Worm (Caenorhabditis elegans) whole organism, L2 larva: Measurements from ENCODE around the gene F49C12.2.
A peak's percentile ranks its signal among the peaks of the same experiment; 100 is the strongest.
"Not testable (repeated sequence)": the region's sequence is repeated elsewhere in the genome, so short reads cannot be mapped to it uniquely, and the experiment has no call there.

Source experiments
- C34F6.9 ChIP-seq: fragments of 150-350 bp; optimal IDR thresholded peaks from 2 replicates; lab custom pipeline; 2014; ENCODE audit warnings: missing biosample characterization, missing genetic modification characterization
- F13H6.1 ChIP-seq: sonication (generic microtip); optimal IDR thresholded peaks from 2 replicates; lab custom pipeline; 2016; ENCODE audit warnings: missing genetic modification characterization, missing compliant biosample characterization
- Y55F3AM.14 ChIP-seq: fragments of 200-800 bp; sonication (Bioruptor generic); optimal IDR thresholded peaks from 2 replicates; lab custom pipeline; 2018; ENCODE audit warnings: mild to moderate bottlenecking, missing genetic modification characterization, missing compliant biosample characterization
- ZK546.5 ChIP-seq: sonication (generic microtip); optimal IDR thresholded peaks from 2 replicates; lab custom pipeline; 2017; ENCODE audit warnings: missing biosample characterization, missing genetic modification characterization
- alr-1 ChIP-seq: fragments of 150-350 bp; optimal IDR thresholded peaks from 2 replicates; lab custom pipeline; 2014; ENCODE audit warnings: missing biosample characterization, missing genetic modification characterization
- aly-2 ChIP-seq: fragments of 150-350 bp; optimal IDR thresholded peaks from 2 replicates; lab custom pipeline; 2014; ENCODE audit warnings: missing biosample characterization, missing genetic modification characterization
- blmp-1 ChIP-seq: sonication (generic microtip); optimal IDR thresholded peaks from 2 replicates; lab custom pipeline; 2017; ENCODE audit warnings: missing genetic modification characterization, mild to moderate bottlenecking, missing compliant biosample characterization, antibody characterized with exemption, moderate library complexity; ENCODE audit not compliant: insufficient read depth
- ceh-82 ChIP-seq: fragments of 150-350 bp; optimal IDR thresholded peaks from 2 replicates; lab custom pipeline; 2014; ENCODE audit warnings: missing biosample characterization, missing genetic modification characterization
- crh-2 ChIP-seq: sonication (generic microtip); optimal IDR thresholded peaks from 2 replicates; lab custom pipeline; 2017; ENCODE audit warnings: missing biosample characterization, missing genetic modification characterization
- egl-27 ChIP-seq: sonication (generic microtip); optimal IDR thresholded peaks from 3 replicates; lab custom pipeline; 2017; ENCODE audit warnings: missing biosample characterization, missing genetic modification reagents, missing genetic modification characterization
- fos-1 ChIP-seq: fragments of 150-350 bp; optimal IDR thresholded peaks from 2 replicates; lab custom pipeline; 2014; ENCODE audit warnings: missing biosample characterization, missing genetic modification characterization
- gmeb-1 ChIP-seq: fragments of 150-350 bp; optimal IDR thresholded peaks from 2 replicates; lab custom pipeline; 2014; ENCODE audit warnings: missing biosample characterization, missing genetic modification characterization
- lin-11 ChIP-seq: fragments of 150-350 bp; sonication (generic microtip); optimal IDR thresholded peaks from 2 replicates; lab custom pipeline; 2014; ENCODE audit warnings: missing biosample characterization, missing genetic modification characterization, inconsistent platforms, mixed read lengths
- lin-39 ChIP-seq: fragments of 150-350 bp; optimal IDR thresholded peaks from 2 replicates; lab custom pipeline; 2014; ENCODE audit warnings: missing biosample characterization, missing genetic modification reagents, missing genetic modification characterization
- lsy-2 ChIP-seq, 2 experiments: fragments of 150-350 bp in 1 of 2; sonication (generic microtip) in 1 of 2; optimal IDR thresholded peaks; 2 replicates each; lab custom pipeline; 2014 to 2017; ENCODE audit warnings: missing biosample characterization in 2 of 2, missing genetic modification characterization in 2 of 2
- mab-5 ChIP-seq: fragments of 150-350 bp; optimal IDR thresholded peaks from 2 replicates; lab custom pipeline; 2014; ENCODE audit warnings: missing biosample characterization, missing genetic modification characterization
- mdl-1 ChIP-seq, 2 experiments: fragments of 150-350 bp in 1 of 2; sonication (generic microtip) in 1 of 2; optimal IDR thresholded peaks; 2 replicates each; lab custom pipeline; 2017; ENCODE audit warnings: missing biosample characterization in 2 of 2, missing genetic modification characterization in 2 of 2
- nhr-11 ChIP-seq: fragments of 150-350 bp; optimal IDR thresholded peaks from 2 replicates; lab custom pipeline; 2014; ENCODE audit warnings: missing biosample characterization, missing genetic modification characterization
- nhr-12 ChIP-seq: fragments of 150-350 bp; optimal IDR thresholded peaks from 2 replicates; lab custom pipeline; 2014; ENCODE audit warnings: missing biosample characterization, missing genetic modification characterization
- nhr-129 ChIP-seq: fragments of 150-350 bp; optimal IDR thresholded peaks from 2 replicates; lab custom pipeline; 2014; ENCODE audit warnings: missing biosample characterization, missing genetic modification characterization
- nhr-23 ChIP-seq: fragments of 150-350 bp; optimal IDR thresholded peaks from 2 replicates; lab custom pipeline; 2014; ENCODE audit warnings: missing biosample characterization, missing genetic modification reagents, missing genetic modification characterization
- nhr-77 ChIP-seq: fragments of 150-350 bp; optimal IDR thresholded peaks from 2 replicates; lab custom pipeline; 2014; ENCODE audit warnings: missing biosample characterization, missing genetic modification characterization
- peb-1 ChIP-seq: fragments of 150-350 bp; optimal IDR thresholded peaks from 2 replicates; lab custom pipeline; 2014; ENCODE audit warnings: missing biosample characterization, missing genetic modification characterization
- sem-4 ChIP-seq: fragments of 150-350 bp; optimal IDR thresholded peaks from 2 replicates; lab custom pipeline; 2014; ENCODE audit warnings: missing biosample characterization, missing genetic modification reagents, missing genetic modification characterization
- skn-1 ChIP-seq: sonication (generic microtip); optimal IDR thresholded peaks from 2 replicates; lab custom pipeline; 2017; ENCODE audit warnings: missing biosample characterization, missing genetic modification characterization
- sma-3 ChIP-seq: sonication (generic microtip); optimal IDR thresholded peaks from 2 replicates; lab custom pipeline; 2016; ENCODE audit warnings: missing genetic modification reagents, missing genetic modification characterization, missing compliant biosample characterization
- sma-9 ChIP-seq, 2 experiments: fragments of 150-350 bp in 1 of 2; sonication (generic microtip) in 1 of 2; optimal IDR thresholded peaks; 2 replicates each; lab custom pipeline; 2014 to 2016; ENCODE audit warnings: missing genetic modification characterization in 2 of 2, mild to moderate bottlenecking in 1 of 2, missing biosample characterization in 1 of 2, missing compliant biosample characterization in 1 of 2, missing genetic modification reagents in 1 of 2, moderate library complexity in 1 of 2
- unc-55 ChIP-seq: fragments of 150-350 bp; sonication (generic microtip); optimal IDR thresholded peaks from 3 replicates; lab custom pipeline; 2014; ENCODE audit warnings: missing biosample characterization, missing genetic modification reagents, missing genetic modification characterization
- zag-1 ChIP-seq: fragments of 150-350 bp; optimal IDR thresholded peaks from 2 replicates; lab custom pipeline; 2014; ENCODE audit warnings: missing biosample characterization, missing genetic modification characterization
- ztf-11 ChIP-seq: sonication (generic microtip); optimal IDR thresholded peaks from 2 replicates; lab custom pipeline; 2017; ENCODE audit warnings: missing biosample characterization, missing genetic modification characterization

The F49C12.2 gene

DNA sequence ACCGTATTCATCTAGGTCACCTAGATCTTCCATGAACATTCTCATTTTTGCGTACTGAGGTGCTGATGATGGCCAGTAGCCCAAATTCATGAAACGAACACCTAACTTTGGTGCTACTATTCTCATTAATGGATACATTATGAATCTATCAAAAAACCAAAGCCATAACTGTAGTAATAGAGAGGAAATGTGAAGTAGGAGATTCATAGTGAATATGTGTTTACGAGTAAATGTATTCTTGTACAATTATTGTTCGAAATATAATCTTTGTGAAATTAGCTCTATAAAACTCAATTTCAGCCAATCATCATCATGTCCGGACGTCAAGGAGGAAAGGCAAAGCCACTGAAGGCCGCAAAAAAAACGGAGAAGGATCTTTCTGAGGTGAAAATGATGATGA is 20.0 kb upstream of the F49C12.2 start, which contains the start of the genes F49C12.11 and nemt-1:
TSS of gene F49C12.11 (plus strand) at position 301 of the 400 bp plus-strand sequence.
TSS of gene nemt-1 (minus strand) at position 360 of the 400 bp plus-strand sequence.
- no peak for TF ChIP-seq ztf-11
- no peak for TF ChIP-seq skn-1
- TF ChIP-seq nhr-12 (tag; lab: Kevin White, UChicago), result no peak
- no peak for TF ChIP-seq sma-9 (GFP tag; optimal IDR thresholded peaks at IDR 0.05; lab: Kevin White, UChicago)
- TF ChIP-seq sma-9 (tag; optimal IDR thresholded peaks at IDR 0.05; lab: Kevin White, UChicago), result no peak
- no peak for TF ChIP-seq F13H6.1 (tag; lab: Kevin White, UChicago)
- TF ChIP-seq mdl-1 (tag; optimal IDR thresholded peaks at IDR 0.05; lab: Kevin White, UChicago), result no peak
- TF ChIP-seq nhr-11 (tag; lab: Kevin White, UChicago), result no peak

ce11 chrIV:9318147-9318546 is 19.1 kb upstream of the F49C12.2 start:
- TF ChIP-seq ZK546.5 (tag; lab: Kevin White, UChicago) (no peak), nhr-77 (no peak), nhr-129 (tag; lab: Kevin White, UChicago) (no peak), lin-11 (tag; lab: Kevin White, UChicago) (no peak)

- TF ChIP-seq lin-11 (tag; lab: Kevin White, UChicago), result peak; percentile 18
- peak; percentile 97 for TF ChIP-seq skn-1
- peak; percentile 61 for TF ChIP-seq nhr-129 (tag; lab: Kevin White, UChicago)
- no peak for TF ChIP-seq zag-1 (tag; lab: Kevin White, UChicago)
- no peak for TF ChIP-seq blmp-1 (tag; lab: Kevin White, UChicago)
- TF ChIP-seq fos-1, result peak; percentile 11
- TF ChIP-seq crh-2 (tag; lab: Kevin White, UChicago), result peak; percentile 5
- TF ChIP-seq Y55F3AM.14, result no peak
- no peak for TF ChIP-seq mab-5
- no peak for TF ChIP-seq lin-39 (tag; lab: Kevin White, UChicago)
- no peak for TF ChIP-seq peb-1 (tag; lab: Kevin White, UChicago)
- TF ChIP-seq unc-55 (GFP tag; lab: Kevin White, UChicago), result peak; percentile 65
- no peak for TF ChIP-seq mdl-1 (tag; optimal IDR thresholded peaks at IDR 0.05; lab: Kevin White, UChicago)
- peak; percentile 6 for TF ChIP-seq sma-3
- peak; percentile 59 for TF ChIP-seq C34F6.9
- TF ChIP-seq gmeb-1 (tag; lab: Kevin White, UChicago), result peak; percentile 26
- TF ChIP-seq nhr-23, result no peak
- TF ChIP-seq nhr-11 (tag; lab: Kevin White, UChicago), result no peak
- no peak for TF ChIP-seq egl-27 (tag; lab: Kevin White, UChicago)
- peak in 1 of 2 experiments; percentile 3 for TF ChIP-seq lsy-2 (tag; optimal IDR thresholded peaks at IDR 0.05; lab: Kevin White, UChicago)
Observed at ce11 chrIV:9316068-9316681, 17.1 kb upstream of the F49C12.2 start, which contains the start of the genes F49C12.9 and rpn-7. Gene F49C12.9, minus strand, starts transcription at chrIV:9316215. Gene rpn-7, plus strand, starts transcription at chrIV:9316631.

- TF ChIP-seq sma-3; peb-1 (tag; lab: Kevin White, UChicago); ceh-82 (tag; lab: Kevin White, UChicago): not testable (repeated sequence)
Observed at ce11 chrIV:9312827-9313226, 13.8 kb upstream of the F49C12.2 start, which contains the start of gene F49C12.7. Gene F49C12.7, minus strand, starts transcription at chrIV:9312927.

ce11 chrIV:9310935-9311566 is 12.0 kb upstream of the F49C12.2 start:
- TF ChIP-seq sem-4 (tag; lab: Kevin White, UChicago), result no peak
- peak; percentile 50 for TF ChIP-seq fos-1

DNA sequence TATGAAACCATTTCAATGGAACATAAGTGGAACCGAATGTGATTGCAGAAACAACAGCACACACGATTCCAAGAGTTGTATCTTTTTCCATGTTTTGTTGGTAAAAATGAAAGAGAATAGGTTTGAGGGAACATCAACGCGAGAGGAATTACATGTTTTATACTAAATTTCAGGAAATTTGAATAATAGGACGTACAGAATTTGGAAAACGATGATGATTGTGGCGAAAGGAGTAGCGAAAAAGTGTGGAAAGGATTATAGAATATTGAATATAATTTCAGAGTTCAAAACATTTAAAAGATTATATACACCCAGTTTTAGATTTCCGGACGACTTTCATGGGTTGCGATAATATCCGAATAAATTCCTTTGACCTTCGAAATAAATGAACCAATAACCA is 9.9 kb upstream of the F49C12.2 start, which contains the start of gene F49C12.6:
TSS of gene F49C12.6 (minus strand) at position 101 of the 400 bp plus-strand sequence.
- no peak for TF ChIP-seq alr-1 (tag; lab: Kevin White, UChicago)
- TF ChIP-seq aly-2 (tag; lab: Kevin White, UChicago), result no peak
- TF ChIP-seq egl-27 (tag; lab: Kevin White, UChicago), result no peak
- TF ChIP-seq, all 48 proteins: peak for 0
